Fruit fly (Drosophila melanogaster): ENCODE data around the gene 14-3-3epsilon.

The 14-3-3epsilon gene

dm6 chr3R:18243718-18244170 lies 1.4 kb downstream of the 14-3-3epsilon start (continued):
- TF ChIP-seq CG34406 (GFP tag; optimal IDR thresholded peaks at IDR 0.05) (peak; percentile 10), Hr38 (GFP tag; optimal IDR thresholded peaks at IDR 0.05) (no peak), CG6792 (GFP tag; optimal IDR thresholded peaks at IDR 0.05) (no peak), CG31627 (GFP tag; optimal IDR thresholded peaks at IDR 0.05) (peak; percentile 47), OdsH (GFP tag; optimal IDR thresholded peaks at IDR 0.05) (peak; percentile 41)

- TF ChIP-seq CG6854 (GFP tag; optimal IDR thresholded peaks at IDR 0.05) = no peak
- peak; percentile 35 for TF ChIP-seq dsx (GFP tag; optimal IDR thresholded peaks at IDR 0.05; ENCODE audit: poor library complexity, severe bottlenecking)
- no peak for TF ChIP-seq spab (GFP tag; optimal IDR thresholded peaks at IDR 0.05)
- no peak for TF ChIP-seq Met (GFP tag; optimal IDR thresholded peaks at IDR 0.05)
- no peak for TF ChIP-seq CG16779 (tag; optimal IDR thresholded peaks at IDR 0.05)
- peak; percentile 57 for TF ChIP-seq Eip75B (GFP tag; optimal IDR thresholded peaks at IDR 0.05)
- no peak for TF ChIP-seq fd59A (GFP tag; optimal IDR thresholded peaks at IDR 0.05)
- no peak for TF ChIP-seq net (GFP tag; optimal IDR thresholded peaks at IDR 0.05)
- no peak for TF ChIP-seq CG3032 (tag; optimal IDR thresholded peaks at IDR 0.05)
- TF ChIP-seq CG7368 (GFP tag; optimal IDR thresholded peaks at IDR 0.05) = no peak
- no peak for TF ChIP-seq Hr4 (GFP tag; optimal IDR thresholded peaks at IDR 0.05)
- no peak for TF ChIP-seq CG4318 (GFP tag; optimal IDR thresholded peaks at IDR 0.05)
- no peak for TF ChIP-seq Hr38 (GFP tag; optimal IDR thresholded peaks at IDR 0.05)
- TF ChIP-seq svp (GFP tag) = peak; percentile 100
- TF ChIP-seq Blimp-1 (GFP tag; optimal IDR thresholded peaks at IDR 0.05) = no peak
- peak; percentile 19; the same call in 2 of the 3 replicates for TF ChIP-seq CG8119 (GFP tag; IDR thresholded peaks at IDR 0.05)
- TF ChIP-seq dac (GFP tag; optimal IDR thresholded peaks at IDR 0.05) = no peak
- no peak for TF ChIP-seq CG10669 (GFP tag; optimal IDR thresholded peaks at IDR 0.05)
- peak; percentile 32 for TF ChIP-seq Sox14 (GFP tag; optimal IDR thresholded peaks at IDR 0.05)
- TF ChIP-seq fkh (GFP tag; optimal IDR thresholded peaks at IDR 0.05) = peak; percentile 53
- peak; percentile 65; the same call in 2 of the 3 replicates for TF ChIP-seq CG6163 (GFP tag; IDR thresholded peaks at IDR 0.05)
- TF ChIP-seq Lpt (GFP tag; optimal IDR thresholded peaks at IDR 0.05) = peak; percentile 79
- TF ChIP-seq esn (GFP tag; optimal IDR thresholded peaks at IDR 0.05) = no peak
- peak; percentile 13 for TF ChIP-seq CG6792 (GFP tag; optimal IDR thresholded peaks at IDR 0.05)
- TF ChIP-seq CG8319 (GFP tag; optimal IDR thresholded peaks at IDR 0.05) = no peak
- TF ChIP-seq Sox102F (GFP tag; optimal IDR thresholded peaks at IDR 0.05) = no peak
- TF ChIP-seq topi (GFP tag; optimal IDR thresholded peaks at IDR 0.05) = no peak
- no peak for TF ChIP-seq Sox15 (GFP tag; optimal IDR thresholded peaks at IDR 0.05)
- TF ChIP-seq cyc (GFP tag; optimal IDR thresholded peaks at IDR 0.05) = peak; percentile 21
- peak; percentile 56 for TF ChIP-seq Eip78C (GFP tag)
- TF ChIP-seq eg (GFP tag; IDR thresholded peaks at IDR 0.05) = peak; percentile 47; the same call in 1 of the 3 replicates
- TF ChIP-seq CG3919 (GFP tag; optimal IDR thresholded peaks at IDR 0.05) = no peak
- TF ChIP-seq CG1621 (tag; optimal IDR thresholded peaks at IDR 0.05) = peak; percentile 24
- no peak for TF ChIP-seq CG15336 (GFP tag; IDR thresholded peaks at IDR 0.05)
- TF ChIP-seq vri (GFP tag; optimal IDR thresholded peaks at IDR 0.05) = peak; percentile 25
Observed at dm6 chr3R:18244171-18245043, 2.1 kb downstream of the 14-3-3epsilon start.

- TF ChIP-seq lz (GFP tag; optimal IDR thresholded peaks at IDR 0.05) (no peak), ss (GFP tag; optimal IDR thresholded peaks at IDR 0.05) (peak in 1 of 2 experiments; percentile 0)
Observed at dm6 chr3R:18245044-18245596, 2.8 kb downstream of the 14-3-3epsilon start.

All from whole organism, prepupa.